Fruit fly (Drosophila melanogaster) whole organism, pupa: ENCODE data around the gene Mcm5.

Experiments
- CG10348 ChIP-seq: fragments of 200-800 bp; sonication (Bioruptor generic); IDR thresholded peaks from 2 replicates; pipeline ENCODE4 v1.3.6; 2022; ENCODE audit warnings: missing biosample characterization, missing genetic modification characterization
- CG13204 ChIP-seq: fragments of 200-800 bp; sonication (Bioruptor generic); optimal IDR thresholded peaks from 2 replicates; lab custom pipeline; 2018; ENCODE audit warnings: missing biosample characterization, mild to moderate bottlenecking, missing genetic modification characterization, moderate library complexity
- CG14655 ChIP-seq: fragments of 200-800 bp; sonication (Bioruptor generic); optimal IDR thresholded peaks from 3 replicates; lab custom pipeline; 2017; ENCODE audit warnings: mild to moderate bottlenecking, missing biosample characterization, missing genetic modification reagents, missing genetic modification characterization
- CG15710 ChIP-seq: fragments of 200-800 bp; sonication (Bioruptor generic); optimal IDR thresholded peaks from 2 replicates; lab custom pipeline; 2018; ENCODE audit warnings: missing biosample characterization, mild to moderate bottlenecking, missing genetic modification characterization, moderate library complexity
- CG32121 ChIP-seq: fragments of 200-800 bp; sonication (Bioruptor generic); IDR thresholded peaks from 2 replicates; pipeline ENCODE4 v1.3.6; 2022; ENCODE audit warnings: missing biosample characterization, missing genetic modification characterization
- CG34367 ChIP-seq: fragments of 200-800 bp; sonication (Bioruptor generic); optimal IDR thresholded peaks from 2 replicates; lab custom pipeline; 2018; ENCODE audit warnings: missing biosample characterization, mild to moderate bottlenecking, missing genetic modification characterization
- CG4496 ChIP-seq: fragments of 200-800 bp; sonication (Bioruptor generic); IDR thresholded peaks from 3 replicates; pipeline ENCODE4 v1.3.6; 2022; ENCODE audit warnings: missing biosample characterization, missing genetic modification characterization
- D1 ChIP-seq: fragments of 200-800 bp; sonication (Bioruptor generic); optimal IDR thresholded peaks from 2 replicates; lab custom pipeline; 2018; ENCODE audit warnings: missing biosample characterization, mild to moderate bottlenecking, missing genetic modification characterization, moderate library complexity
- EcR ChIP-seq: fragments of 200-800 bp; sonication (Bioruptor generic); optimal IDR thresholded peaks from 3 replicates; lab custom pipeline; 2019; ENCODE audit warnings: missing biosample characterization, missing genetic modification characterization, mild to moderate bottlenecking, moderate library complexity, missing genetic modification reagents
- Ets98B ChIP-seq: fragments of 200-800 bp; sonication (Bioruptor generic); IDR thresholded peaks from 2 replicates; pipeline ENCODE4 v1.3.6; 2022; ENCODE audit warnings: missing biosample characterization, missing genetic modification characterization
- Pif1A ChIP-seq: fragments of 200-800 bp; sonication (Bioruptor generic); optimal IDR thresholded peaks from 3 replicates; lab custom pipeline; 2016; ENCODE audit warnings: missing biosample characterization, missing genetic modification characterization
- fd96Ca ChIP-seq: fragments of 200-800 bp; sonication (Bioruptor generic); IDR thresholded peaks from 3 replicates; pipeline ENCODE4 v1.3.6; 2022; ENCODE audit warnings: missing biosample characterization, missing genetic modification characterization
- gl ChIP-seq: fragments of 200-800 bp; sonication (Bioruptor generic); optimal IDR thresholded peaks from 2 replicates; lab custom pipeline; 2018; ENCODE audit warnings: missing biosample characterization, mild to moderate bottlenecking, missing genetic modification characterization

DNA sequence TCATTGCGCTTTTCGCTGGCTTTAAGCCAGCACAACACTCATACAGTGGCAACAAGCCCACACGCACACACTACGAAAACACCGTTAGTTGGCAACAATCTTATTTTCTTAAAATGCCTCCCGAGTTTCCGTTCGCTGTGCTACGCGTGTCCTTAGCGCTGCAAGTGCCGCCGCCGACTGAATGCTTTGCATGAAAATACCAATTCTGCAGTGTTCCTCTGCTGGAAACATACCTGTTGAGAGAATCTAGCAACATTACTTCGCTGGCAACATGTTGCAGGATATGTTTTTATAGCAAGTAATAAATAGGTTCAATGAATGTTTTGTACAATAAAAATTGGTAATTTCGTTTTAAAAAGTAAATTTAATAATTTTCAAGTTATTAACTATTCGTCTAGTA, 37.3 kb upstream of the Mcm5 start, which contains the start of gene TkR86C:
- TF ChIP-seq CG32121 (GFP tag; lab: Robert Waterston, UW): no peak
- TF ChIP-seq CG15710 (tag; lab: Kevin White, UChicago): no peak
- no peak for TF ChIP-seq EcR (GFP tag; lab: Kevin White, UChicago)
- TF ChIP-seq CG34367: no peak
- no peak for TF ChIP-seq gl
- no peak for TF ChIP-seq fd96Ca
- no peak for TF ChIP-seq CG10348
- no peak for TF ChIP-seq Ets98B (GFP tag; lab: Robert Waterston, UW)
- no peak for TF ChIP-seq CG13204 (GFP tag; lab: Kevin White, UChicago)
- no peak for TF ChIP-seq CG14655
- no peak for TF ChIP-seq CG4496 (GFP tag; lab: Robert Waterston, UW)
- TF ChIP-seq D1 (tag; lab: Kevin White, UChicago): no peak
- TF ChIP-seq Pif1A (GFP tag; lab: Kevin White, UChicago): no peak
